Worm (Caenorhabditis elegans): Measurements from ENCODE around the gene Y49F6C.2.

DNA sequence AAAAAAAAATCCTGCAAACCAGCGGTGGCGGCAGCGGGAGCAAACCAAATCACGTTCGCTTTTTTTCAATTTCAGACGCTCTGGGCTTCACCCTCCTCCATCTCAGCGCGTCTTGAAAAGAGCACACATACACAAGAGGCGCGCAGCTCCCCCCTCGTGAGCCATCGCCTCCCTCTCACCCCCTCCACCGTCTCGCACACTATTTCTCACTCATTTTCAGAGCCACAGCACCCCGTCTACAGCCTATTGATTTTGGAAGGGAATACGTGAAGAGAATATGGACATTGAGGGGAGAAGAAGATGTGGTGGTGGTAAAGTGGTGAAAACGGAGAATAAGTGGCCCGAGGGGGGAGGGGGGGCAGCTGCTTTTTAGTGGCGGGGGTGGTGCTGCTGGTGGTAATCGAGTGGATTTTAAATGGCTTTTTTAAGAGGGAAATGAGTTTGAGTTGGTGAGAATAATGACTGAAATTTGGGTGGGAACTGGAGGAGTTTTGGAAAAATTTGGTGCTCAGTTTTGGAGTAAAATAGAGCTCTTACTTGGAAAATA lies 49.9 kb downstream of the Y49F6C.2 start:
- TF ChIP-seq flt-1 (GFP tag; IDR thresholded peaks at IDR 0.05) (no peak), klf-2 (GFP tag; conservative IDR thresholded peaks at IDR 0.05) (no peak), T22C8.4 (GFP tag; IDR thresholded peaks at IDR 0.05) (0 out of 2 replicates have a peak, but pooled peaks have one; percentile 16), ztf-29 (GFP tag; IDR thresholded peaks at IDR 0.05) (no peak)

All from whole organism, midembryonic.